Fruit fly (Drosophila melanogaster) whole organism, wandering third instar larva: ENCODE results near the gene CG32333.
A peak's percentile ranks its signal among the peaks of the same experiment; 100 is the strongest.
"Not testable (repeated sequence)": the region's sequence is repeated elsewhere in the genome, so short reads cannot be mapped to it uniquely, and the experiment has no call there.

Experiments
- Abd-B ChIP-seq: fragments of >200 bp; optimal IDR thresholded peaks from 2 replicates; lab custom pipeline; 2017; ENCODE audit warnings: missing biosample characterization, missing genetic modification characterization
- CG32264 ChIP-seq: fragments of 200-800 bp; sonication (Bioruptor generic); optimal IDR thresholded peaks from 2 replicates; lab custom pipeline; 2016; ENCODE audit warnings: missing biosample characterization, missing genetic modification characterization
- CrebA ChIP-seq: fragments of 200-800 bp; sonication (Bioruptor generic); optimal IDR thresholded peaks from 2 replicates; lab custom pipeline; 2016; ENCODE audit warnings: missing biosample characterization, mild to moderate bottlenecking, missing genetic modification characterization, borderline replicate concordance
- Dfd ChIP-seq: fragments of >200 bp; optimal IDR thresholded peaks from 2 replicates; lab custom pipeline; 2017; ENCODE audit warnings: missing biosample characterization, missing genetic modification characterization
- Dif ChIP-seq: fragments of 200-275, 200-300 bp; sonication (Bioruptor generic); optimal IDR thresholded peaks from 2 replicates; lab custom pipeline; 2018; ENCODE audit warnings: missing biosample characterization, missing genetic modification characterization; ENCODE audit not compliant: partially characterized antibody
- GATAd ChIP-seq: sonication (Bioruptor generic); optimal IDR thresholded peaks from 2 replicates; lab custom pipeline; 2016; ENCODE audit warnings: missing biosample characterization, missing genetic modification characterization
- HLH106 ChIP-seq: fragments of 200-800 bp; optimal IDR thresholded peaks from 3 replicates; lab custom pipeline; 2019; ENCODE audit warnings: missing biosample characterization, mild to moderate bottlenecking, missing genetic modification characterization, moderate library complexity
- Hnf4 ChIP-seq: fragments of 200-800 bp; sonication (Bioruptor generic); optimal IDR thresholded peaks from 2 replicates; lab custom pipeline; 2016; ENCODE audit warnings: missing biosample characterization, mild to moderate bottlenecking, missing genetic modification characterization
- Hr78 ChIP-seq: fragments of >200 bp; optimal IDR thresholded peaks from 2 replicates; lab custom pipeline; 2017; ENCODE audit warnings: missing biosample characterization, missing genetic modification characterization
- Hr83 ChIP-seq: fragments of 200-300 bp; sonication (Bioruptor generic); optimal IDR thresholded peaks from 2 replicates; lab custom pipeline; 2016; ENCODE audit warnings: missing biosample characterization, mild to moderate bottlenecking, missing genetic modification characterization, moderate library complexity; ENCODE audit not compliant: poor library complexity, severe bottlenecking
- Jra ChIP-seq: sonication (Bioruptor generic); optimal IDR thresholded peaks from 2 replicates; lab custom pipeline; 2016; ENCODE audit warnings: missing biosample characterization, missing genetic modification characterization
- Mio ChIP-seq: sonication (Bioruptor generic); optimal IDR thresholded peaks from 2 replicates; lab custom pipeline; 2016; ENCODE audit warnings: missing biosample characterization, missing genetic modification characterization
- Myc ChIP-seq: fragments of >200 bp; optimal IDR thresholded peaks from 2 replicates; lab custom pipeline; 2017
- N ChIP-seq: fragments of >200 bp; optimal IDR thresholded peaks from 2 replicates; lab custom pipeline; 2018; ENCODE audit warnings: missing biosample characterization, missing external identifiers, missing genetic modification characterization
- OdsH ChIP-seq: fragments of 200-800 bp; sonication (Bioruptor generic); optimal IDR thresholded peaks from 2 replicates; lab custom pipeline; 2016; ENCODE audit warnings: missing biosample characterization, mild to moderate bottlenecking, missing genetic modification characterization
- Rel ChIP-seq, 2 experiments: fragments of 200-800 bp; sonication (Bioruptor generic) in 1 of 2; optimal IDR thresholded peaks; 2 replicates in 1 of 2; 3 replicates in 1 of 2; lab custom pipeline; 2016 to 2019; ENCODE audit warnings: mild to moderate bottlenecking in 2 of 2, missing biosample characterization in 2 of 2, missing genetic modification characterization in 2 of 2, moderate library complexity in 1 of 2
- Sp1 ChIP-seq: fragments of 200-800 bp; sonication (Bioruptor generic); optimal IDR thresholded peaks from 3 replicates; lab custom pipeline; 2019; ENCODE audit warnings: missing biosample characterization, mild to moderate bottlenecking, missing genetic modification characterization, moderate library complexity
- br ChIP-seq: fragments of 200-800 bp; sonication (Bioruptor generic); optimal IDR thresholded peaks from 2 replicates; lab custom pipeline; 2016; ENCODE audit warnings: missing biosample characterization, missing genetic modification characterization
- dl ChIP-seq, 2 experiments: fragments of 175-275, 200-275 bp in 1 of 2; fragments of 200-275 bp in 1 of 2; sonication (Bioruptor generic); optimal IDR thresholded peaks; lab custom pipeline; 2018; ENCODE audit warnings: mild to moderate bottlenecking in 2 of 2, missing biosample characterization in 2 of 2, missing genetic modification characterization in 2 of 2, moderate library complexity in 2 of 2; ENCODE audit not compliant: partially characterized antibody in 2 of 2, insufficient read depth in 1 of 2
- dmrt93B ChIP-seq: fragments of 200-800 bp; sonication (Bioruptor generic); optimal IDR thresholded peaks from 2 replicates; lab custom pipeline; 2018; ENCODE audit warnings: missing biosample characterization, mild to moderate bottlenecking, missing genetic modification characterization
- dsf ChIP-seq: sonication (Bioruptor generic); optimal IDR thresholded peaks from 2 replicates; lab custom pipeline; 2016; ENCODE audit warnings: missing biosample characterization, missing genetic modification characterization, borderline replicate concordance
- ey ChIP-seq: fragments of 200-800 bp; sonication (Bioruptor generic); optimal IDR thresholded peaks from 2 replicates; lab custom pipeline; 2016; ENCODE audit warnings: missing biosample characterization, missing genetic modification characterization
- foxo ChIP-seq, 2 experiments: fragments of 200-800 bp; sonication (Bioruptor generic); optimal IDR thresholded peaks; 2 replicates in 1 of 2; 3 replicates in 1 of 2; lab custom pipeline; 2016 to 2017; ENCODE audit warnings: missing biosample characterization in 2 of 2, missing genetic modification characterization in 2 of 2
- fru ChIP-seq: fragments of 200-800 bp; sonication (Bioruptor generic); optimal IDR thresholded peaks from 3 replicates; lab custom pipeline; 2016; ENCODE audit warnings: missing biosample characterization, mild to moderate bottlenecking, missing genetic modification characterization
- h ChIP-seq: fragments of 200-800 bp; sonication (Bioruptor generic); optimal IDR thresholded peaks from 3 replicates; lab custom pipeline; 2016; ENCODE audit warnings: missing biosample characterization, mild to moderate bottlenecking, missing genetic modification characterization
- jim ChIP-seq: fragments of 175-275, 200-325 bp; sonication (Bioruptor generic); optimal IDR thresholded peaks from 2 replicates; lab custom pipeline; 2016; ENCODE audit warnings: missing biosample characterization, mild to moderate bottlenecking, missing genetic modification characterization
- lola ChIP-seq: fragments of >200 bp; optimal IDR thresholded peaks from 2 replicates; lab custom pipeline; 2017; ENCODE audit warnings: missing biosample characterization, missing genetic modification characterization
- pan ChIP-seq: fragments of >200 bp; optimal IDR thresholded peaks from 2 replicates; lab custom pipeline; 2017
- psq ChIP-seq: fragments of 200-800 bp; sonication (Bioruptor generic); optimal IDR thresholded peaks from 3 replicates; lab custom pipeline; 2017; ENCODE audit warnings: missing biosample characterization, mild to moderate bottlenecking, missing genetic modification characterization, moderate library complexity
- rgr ChIP-seq: fragments of 200-800 bp; sonication (Bioruptor generic); optimal IDR thresholded peaks from 3 replicates; lab custom pipeline; 2016; ENCODE audit warnings: missing biosample characterization, mild to moderate bottlenecking, missing genetic modification characterization
- sage ChIP-seq: fragments of 200-800 bp; sonication (Bioruptor generic); optimal IDR thresholded peaks from 2 replicates; lab custom pipeline; 2016; ENCODE audit warnings: missing biosample characterization, mild to moderate bottlenecking, missing genetic modification characterization
- sv ChIP-seq: fragments of 200-800 bp; sonication (Bioruptor generic); optimal IDR thresholded peaks from 3 replicates; lab custom pipeline; 2016; ENCODE audit warnings: missing biosample characterization, missing genetic modification characterization
- tai ChIP-seq: sonication (Bioruptor generic); optimal IDR thresholded peaks from 2 replicates; lab custom pipeline; 2016; ENCODE audit warnings: missing biosample characterization, missing genetic modification characterization
- usp ChIP-seq: fragments of >200 bp; optimal IDR thresholded peaks from 2 replicates; lab custom pipeline; 2017; ENCODE audit warnings: missing biosample characterization, missing genetic modification characterization
- woc ChIP-seq: sonication (Bioruptor generic); optimal IDR thresholded peaks from 2 replicates; lab custom pipeline; 2016; ENCODE audit warnings: missing biosample characterization, mild to moderate bottlenecking, missing genetic modification characterization

The CG32333 gene

dm6 chr3L:1246823-1247222 is 28.9 kb upstream of the CG32333 start, which contains the start of gene CG32318:
CG32318 (minus strand) TSS chr3L:1246923.
- TF ChIP-seq sv (GFP tag; lab: Kevin White, UChicago); Dif (GFP tag; lab: Kevin White, UChicago); usp: not testable (repeated sequence)

dm6 chr3L:1247627-1248295 is 28.0 kb upstream of the CG32333 start, which contains the start of the genes Psf1 and Sac1:
Psf1 (minus strand) TSS chr3L:1247677.
Sac1 (plus strand) TSS chr3L:1247817.
- TF ChIP-seq dl (GFP tag; optimal IDR thresholded peaks at IDR 0.05; lab: Kevin White, UChicago; ENCODE audit: insufficient read depth in 1 of 2, partially characterized antibody in 2 of 2) (no peak), sv (GFP tag; lab: Kevin White, UChicago) (peak; percentile 37), HLH106 (peak; percentile 55), Dfd (no peak), Hr78 (no peak), OdsH (GFP tag; lab: Kevin White, UChicago) (no peak), h (GFP tag; lab: Kevin White, UChicago) (peak; percentile 5), foxo (GFP tag; optimal IDR thresholded peaks at IDR 0.05; lab: Kevin White, UChicago) (peak in 1 of 2 experiments; percentile 50), ey (GFP tag; lab: Kevin White, UChicago) (peak; percentile 41), Sp1 (GFP tag; lab: Kevin White, UChicago) (peak; percentile 30), Mio (GFP tag; lab: Kevin White, UChicago) (no peak), GATAd (GFP tag; lab: Kevin White, UChicago) (no peak), N (GFP tag; lab: Kevin White, UChicago) (no peak), fru (GFP tag; lab: Kevin White, UChicago) (peak; percentile 8), CG32264 (no peak), Jra (GFP tag; lab: Kevin White, UChicago) (no peak), dsf (no peak), Myc (peak; percentile 53), tai (GFP tag; lab: Kevin White, UChicago) (no peak), rgr (GFP tag; lab: Kevin White, UChicago) (peak; percentile 44), psq (peak; percentile 38), Rel (GFP tag; optimal IDR thresholded peaks at IDR 0.05; lab: Kevin White, UChicago) (no peak), Rel (tag; optimal IDR thresholded peaks at IDR 0.05; lab: Kevin White, UChicago) (peak; percentile 73), jim (GFP tag; lab: Kevin White, UChicago) (no peak), sage (GFP tag; lab: Kevin White, UChicago) (no peak), br (GFP tag; lab: Kevin White, UChicago) (no peak), dmrt93B (peak; percentile 19), CrebA (GFP tag; lab: Kevin White, UChicago) (no peak), woc (GFP tag; lab: Kevin White, UChicago) (peak; percentile 60), usp (no peak), Hnf4 (GFP tag; lab: Kevin White, UChicago) (no peak), pan (no peak), Abd-B (no peak), Hr83 (no peak), lola (GFP tag; lab: Kevin White, UChicago) (no peak)

dm6 chr3L:1250396-1250795 is 25.4 kb upstream of the CG32333 start, which contains the start of gene Bfc:
Bfc (plus strand) TSS chr3L:1250696.
- no peak for TF ChIP-seq h (GFP tag; lab: Kevin White, UChicago)
- TF ChIP-seq dl (GFP tag; optimal IDR thresholded peaks at IDR 0.05; lab: Kevin White, UChicago; ENCODE audit: insufficient read depth in 1 of 2, partially characterized antibody in 2 of 2), result no peak
- TF ChIP-seq CG32264, result no peak
- no peak for TF ChIP-seq fru (GFP tag; lab: Kevin White, UChicago)
- TF ChIP-seq usp, result no peak
- TF ChIP-seq CrebA (GFP tag; lab: Kevin White, UChicago), result no peak
